Worm (Caenorhabditis elegans) whole organism, L1 larva: Measurements from ENCODE around the gene unc-4.

ENCODE experiments used
- C34B4.2 ChIP-seq: sonication (generic microtip); optimal IDR thresholded peaks from 2 replicates; lab custom pipeline; 2017; ENCODE audit warnings: mild to moderate bottlenecking, missing genetic modification characterization, missing compliant biosample characterization
- aha-1 ChIP-seq: fragments of 150-350 bp; optimal IDR thresholded peaks from 2 replicates; lab custom pipeline; 2014; ENCODE audit warnings: missing biosample characterization, missing genetic modification characterization
- alr-1 ChIP-seq: fragments of 200-800 bp; sonication (Bioruptor generic); optimal IDR thresholded peaks from 2 replicates; lab custom pipeline; 2018; ENCODE audit warnings: borderline replicate concordance, mild to moderate bottlenecking, missing genetic modification characterization, missing compliant biosample characterization
- blmp-1 ChIP-seq: fragments of 150-350 bp; optimal IDR thresholded peaks from 2 replicates; lab custom pipeline; 2014; ENCODE audit warnings: missing biosample characterization, missing genetic modification characterization
- ceh-63 ChIP-seq: fragments of 200-800 bp; sonication (Bioruptor generic); optimal IDR thresholded peaks from 2 replicates; lab custom pipeline; 2018; ENCODE audit warnings: mild to moderate bottlenecking, missing genetic modification characterization, missing compliant biosample characterization
- ceh-8 ChIP-seq: fragments of 200-800 bp; sonication (Bioruptor generic); optimal IDR thresholded peaks from 2 replicates; lab custom pipeline; 2018; ENCODE audit warnings: mild to moderate bottlenecking, missing genetic modification characterization, moderate library complexity, missing compliant biosample characterization
- ceh-88 ChIP-seq: fragments of 200-800 bp; sonication (Bioruptor generic); IDR thresholded peaks from 2 replicates; pipeline ENCODE4 v1.3.6; 2022; ENCODE audit warnings: missing genetic modification characterization, missing compliant biosample characterization
- ceh-90 ChIP-seq: sonication (generic microtip); optimal IDR thresholded peaks from 2 replicates; lab custom pipeline; 2016; ENCODE audit warnings: missing genetic modification characterization, missing compliant biosample characterization
- efl-1 ChIP-seq, 4 experiments: fragments of 150-350 bp; optimal IDR thresholded peaks in 3 of 4; peaks in 1 of 4; 1 replicate in 1 of 4; 2 replicates in 3 of 4; lab custom pipeline; 2014; ENCODE audit warnings: missing biosample characterization in 2 of 4, missing genetic modification characterization in 2 of 4, missing genetic modification reagents in 2 of 4
- efl-3 ChIP-seq: fragments of 200-800 bp; sonication (Bioruptor generic); optimal IDR thresholded peaks from 2 replicates; lab custom pipeline; 2018; ENCODE audit warnings: mild to moderate bottlenecking, missing genetic modification characterization, missing compliant biosample characterization
- egl-13 ChIP-seq: sonication (generic microtip); optimal IDR thresholded peaks from 2 replicates; lab custom pipeline; 2016; ENCODE audit warnings: missing genotype, missing genetic modification reagents, missing genetic modification characterization, missing compliant biosample characterization
- elt-2 ChIP-seq: sonication (generic microtip); optimal IDR thresholded peaks from 2 replicates; lab custom pipeline; 2016; ENCODE audit warnings: missing genetic modification characterization, mild to moderate bottlenecking, inconsistent platforms, missing compliant biosample characterization, missing genetic modification reagents
- elt-3 ChIP-seq, 6 experiments: fragments of 150-350 bp in 1 of 6; sonication (generic microtip); optimal IDR thresholded peaks; 2 replicates each; lab custom pipeline; 2017 to 2018; ENCODE audit warnings: missing biosample characterization in 6 of 6, missing genetic modification characterization in 6 of 6, inconsistent platforms in 1 of 6
- fkh-8 ChIP-seq: sonication (generic microtip); optimal IDR thresholded peaks from 2 replicates; lab custom pipeline; 2016; ENCODE audit warnings: mild to moderate bottlenecking, missing genetic modification characterization, missing compliant biosample characterization
- fos-1 ChIP-seq: fragments of 150-350 bp; optimal IDR thresholded peaks from 2 replicates; lab custom pipeline; 2014; ENCODE audit warnings: missing biosample characterization, missing genetic modification characterization
- hlh-17 ChIP-seq: fragments of 200-800 bp; sonication (Bioruptor generic); optimal IDR thresholded peaks from 2 replicates; lab custom pipeline; 2018; ENCODE audit warnings: missing genetic modification characterization, mild to moderate bottlenecking, missing compliant biosample characterization, moderate library complexity, borderline replicate concordance
- hlh-4 ChIP-seq: sonication (generic microtip); optimal IDR thresholded peaks from 2 replicates; lab custom pipeline; 2016; ENCODE audit warnings: mild to moderate bottlenecking, missing genetic modification characterization, missing compliant biosample characterization
- irx-1 ChIP-seq: sonication (generic microtip); optimal IDR thresholded peaks from 2 replicates; lab custom pipeline; 2016; ENCODE audit warnings: missing genetic modification characterization, missing compliant biosample characterization
- lin-13 ChIP-seq: fragments of 150-350 bp; optimal IDR thresholded peaks from 2 replicates; lab custom pipeline; 2014; ENCODE audit warnings: missing biosample characterization, missing genetic modification reagents, missing genetic modification characterization
- lin-14 ChIP-seq: fragments of 200-800 bp; sonication (Bioruptor generic); optimal IDR thresholded peaks from 2 replicates; lab custom pipeline; 2018; ENCODE audit warnings: mild to moderate bottlenecking, missing genetic modification characterization, moderate library complexity, missing compliant biosample characterization
- lin-15B ChIP-seq: fragments of 150-350 bp; sonication (generic microtip); optimal IDR thresholded peaks from 3 replicates; lab custom pipeline; 2014; ENCODE audit warnings: missing biosample characterization, missing genetic modification characterization
- lin-35 ChIP-seq, 2 experiments: fragments of 150-350 bp; optimal IDR thresholded peaks; 2 replicates each; lab custom pipeline; 2014; ENCODE audit warnings: missing biosample characterization in 2 of 2, missing genetic modification characterization in 2 of 2, missing genetic modification reagents in 2 of 2
- lin-39 ChIP-seq: fragments of 150-350 bp; optimal IDR thresholded peaks from 2 replicates; lab custom pipeline; 2014; ENCODE audit warnings: missing biosample characterization, missing genetic modification reagents, missing genetic modification characterization
- lsy-2 ChIP-seq, 2 experiments: fragments of 150-350 bp; optimal IDR thresholded peaks; 2 replicates each; lab custom pipeline; 2014; ENCODE audit warnings: missing biosample characterization in 2 of 2, missing genetic modification characterization in 2 of 2
- mab-9 ChIP-seq: fragments of 200-800 bp; sonication (Bioruptor generic); IDR thresholded peaks from 2 replicates; pipeline ENCODE4 v1.3.6; 2022; ENCODE audit warnings: missing genetic modification reagents, missing genetic modification characterization, missing compliant biosample characterization
- mdl-1 ChIP-seq, 2 experiments: fragments of 150-350 bp; optimal IDR thresholded peaks; 2 replicates each; lab custom pipeline; 2014 to 2017; ENCODE audit warnings: missing biosample characterization in 2 of 2, missing genetic modification characterization in 2 of 2, inconsistent platforms in 1 of 2
- mef-2 ChIP-seq: fragments of 150-350 bp; optimal IDR thresholded peaks from 2 replicates; lab custom pipeline; 2014; ENCODE audit warnings: missing biosample characterization, missing genetic modification characterization
- mep-1 ChIP-seq: fragments of 150-350 bp; optimal IDR thresholded peaks from 2 replicates; lab custom pipeline; 2014; ENCODE audit warnings: missing biosample characterization, missing genetic modification characterization
- nhr-11 ChIP-seq: fragments of 150-350 bp; optimal IDR thresholded peaks from 2 replicates; lab custom pipeline; 2014; ENCODE audit warnings: missing biosample characterization, missing genetic modification characterization
- nhr-12 ChIP-seq: sonication (generic microtip); optimal IDR thresholded peaks from 2 replicates; lab custom pipeline; 2017; ENCODE audit warnings: missing biosample characterization, missing genetic modification characterization
- nhr-20 ChIP-seq: sonication (generic microtip); optimal IDR thresholded peaks from 2 replicates; lab custom pipeline; 2016; ENCODE audit warnings: mild to moderate bottlenecking, missing genetic modification characterization, missing compliant biosample characterization
- nhr-237 ChIP-seq: fragments of 150-350 bp; optimal IDR thresholded peaks from 2 replicates; lab custom pipeline; 2014; ENCODE audit warnings: missing biosample characterization, missing genetic modification characterization
- nhr-47 ChIP-seq: sonication (generic microtip); optimal IDR thresholded peaks from 2 replicates; lab custom pipeline; 2016; ENCODE audit warnings: mild to moderate bottlenecking, missing genetic modification characterization, moderate library complexity, missing compliant biosample characterization
- nhr-71 ChIP-seq: sonication (generic microtip); optimal IDR thresholded peaks from 2 replicates; lab custom pipeline; 2016; ENCODE audit warnings: mild to moderate bottlenecking, missing genetic modification characterization, moderate library complexity, missing compliant biosample characterization
- nhr-77 ChIP-seq: fragments of 150-350 bp; optimal IDR thresholded peaks from 2 replicates; lab custom pipeline; 2014; ENCODE audit warnings: missing biosample characterization, missing genetic modification characterization
- nhr-84 ChIP-seq: sonication (generic microtip); optimal IDR thresholded peaks from 2 replicates; lab custom pipeline; 2017; ENCODE audit warnings: missing biosample characterization, missing genetic modification characterization
- rnt-1 ChIP-seq: sonication (generic microtip); optimal IDR thresholded peaks from 2 replicates; lab custom pipeline; 2016; ENCODE audit warnings: mild to moderate bottlenecking, missing genetic modification characterization, moderate library complexity, missing compliant biosample characterization
- skn-1 ChIP-seq: fragments of 150-350 bp; optimal IDR thresholded peaks from 2 replicates; lab custom pipeline; 2014; ENCODE audit warnings: missing biosample characterization, missing genetic modification characterization
- snu-23 ChIP-seq: sonication (generic microtip); optimal IDR thresholded peaks from 2 replicates; lab custom pipeline; 2016; ENCODE audit warnings: missing genetic modification characterization, missing compliant biosample characterization
- sox-4 ChIP-seq: sonication (generic microtip); optimal IDR thresholded peaks from 2 replicates; lab custom pipeline; 2016; ENCODE audit warnings: missing genetic modification characterization, missing compliant biosample characterization
- sptf-1 ChIP-seq: fragments of 150-350 bp; optimal IDR thresholded peaks from 2 replicates; lab custom pipeline; 2014; ENCODE audit warnings: missing biosample characterization, missing genetic modification characterization
- swsn-7 ChIP-seq: sonication (generic microtip); optimal IDR thresholded peaks from 2 replicates; lab custom pipeline; 2016; ENCODE audit warnings: missing genetic modification characterization, missing compliant biosample characterization
- tbx-2 ChIP-seq: sonication (generic microtip); optimal IDR thresholded peaks from 2 replicates; lab custom pipeline; 2016; ENCODE audit warnings: missing genetic modification characterization, missing compliant biosample characterization
- unc-98 ChIP-seq: fragments of 200-800 bp; sonication (Bioruptor generic); IDR thresholded peaks from 2 replicates; pipeline ENCODE4 v1.3.6; 2022; ENCODE audit warnings: missing genetic modification characterization, missing compliant biosample characterization
- vab-15 ChIP-seq: sonication (generic microtip); optimal IDR thresholded peaks from 2 replicates; lab custom pipeline; 2017; ENCODE audit warnings: missing genotype, mild to moderate bottlenecking, missing genetic modification characterization, missing compliant biosample characterization
- ztf-11 ChIP-seq, 2 experiments: sonication (generic microtip); optimal IDR thresholded peaks; 2 replicates each; lab custom pipeline; 2016 to 2017; ENCODE audit warnings: missing genetic modification characterization in 2 of 2, missing biosample characterization in 1 of 2, missing compliant biosample characterization in 1 of 2

unc-4 gene

DNA sequence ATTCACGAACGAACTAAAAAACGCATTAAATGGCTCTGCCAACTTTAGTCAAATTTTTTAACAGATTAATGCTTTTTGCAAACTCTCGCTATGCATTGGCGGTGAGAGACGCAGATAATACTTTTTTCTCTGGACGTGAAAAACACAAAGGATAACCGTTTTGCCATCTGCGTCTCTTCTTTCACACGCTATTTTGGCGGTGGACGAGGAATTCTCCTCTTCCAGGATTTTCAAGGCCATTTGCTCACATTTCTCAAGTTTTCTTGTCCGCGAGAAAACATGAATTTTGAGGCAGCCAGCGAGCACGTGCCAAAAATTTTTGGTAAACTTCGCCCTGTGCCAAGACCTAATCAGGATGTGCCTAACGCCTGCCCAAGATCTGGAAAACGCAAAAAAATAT is 30.8 kb upstream of the unc-4 start (continued):
- TF ChIP-seq mep-1 (no peak), aha-1 (tag; lab: Kevin White, UChicago) (no peak), tbx-2 (tag; lab: Kevin White, UChicago) (peak; percentile 68), lsy-2 (tag; optimal IDR thresholded peaks at IDR 0.05; lab: Kevin White, UChicago) (peak; percentile 24 to 57), mef-2 (tag; lab: Kevin White, UChicago) (no peak), ceh-90 (tag; lab: Kevin White, UChicago) (peak; percentile 68), nhr-77 (tag; lab: Kevin White, UChicago) (peak; percentile 6), C34B4.2 (tag; lab: Kevin White, UChicago) (no peak), mdl-1 (tag; optimal IDR thresholded peaks at IDR 0.05; lab: Kevin White, UChicago) (peak in 1 of 2 experiments; percentile 1), hlh-4 (tag; lab: Kevin White, UChicago) (no peak), hlh-17 (GFP tag; lab: Kevin White, UChicago) (no peak), elt-2 (no peak)

DNA sequence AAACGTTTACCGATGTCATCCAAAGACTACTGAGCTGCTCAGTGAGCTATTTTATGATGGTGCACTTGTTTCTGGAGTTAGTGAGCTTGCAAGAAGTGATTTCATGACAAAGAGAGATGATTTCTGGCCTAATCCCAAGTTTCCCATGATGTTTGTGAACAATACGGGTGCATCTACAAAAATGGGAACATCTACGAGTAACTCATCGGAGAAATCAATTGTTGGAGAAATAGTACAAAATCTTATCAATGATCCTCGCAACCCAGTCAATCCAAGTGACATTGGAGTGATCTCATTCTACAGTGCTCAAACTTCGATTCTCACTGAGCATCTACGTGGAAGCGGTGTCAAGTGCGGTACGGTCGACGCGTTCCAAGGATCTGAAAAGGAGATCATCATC is 28.3 kb upstream of the unc-4 start:
- TF ChIP-seq nhr-77 (tag; lab: Kevin White, UChicago) = no peak
- TF ChIP-seq ztf-11 (tag; optimal IDR thresholded peaks at IDR 0.05; lab: Kevin White, UChicago) = no peak
- no peak for TF ChIP-seq fkh-8 (tag; lab: Kevin White, UChicago)
- TF ChIP-seq tbx-2 (tag; lab: Kevin White, UChicago) = no peak
- TF ChIP-seq lin-14 (GFP tag; lab: Kevin White, UChicago) = no peak
- no peak for TF ChIP-seq lin-35 (GFP tag; optimal IDR thresholded peaks at IDR 0.05; lab: Kevin White, UChicago)
- no peak for TF ChIP-seq skn-1 (tag; lab: Kevin White, UChicago)
- TF ChIP-seq efl-3 (GFP tag; lab: Kevin White, UChicago) = no peak
- TF ChIP-seq nhr-12 (tag; lab: Kevin White, UChicago) = no peak
- no peak for TF ChIP-seq sox-4
- TF ChIP-seq lin-39 (tag; lab: Kevin White, UChicago) = no peak
- no peak for TF ChIP-seq elt-2
- no peak for TF ChIP-seq nhr-20
- TF ChIP-seq fos-1 (tag; lab: Kevin White, UChicago) = no peak
- TF ChIP-seq mab-9 (GFP tag; lab: Robert Waterston, UW) = no peak
- no peak for TF ChIP-seq alr-1 (tag; lab: Kevin White, UChicago)
- no peak for TF ChIP-seq swsn-7 (tag; lab: Kevin White, UChicago)
- TF ChIP-seq aha-1 (tag; lab: Kevin White, UChicago) = no peak
- no peak for TF ChIP-seq vab-15 (tag; lab: Kevin White, UChicago)

DNA sequence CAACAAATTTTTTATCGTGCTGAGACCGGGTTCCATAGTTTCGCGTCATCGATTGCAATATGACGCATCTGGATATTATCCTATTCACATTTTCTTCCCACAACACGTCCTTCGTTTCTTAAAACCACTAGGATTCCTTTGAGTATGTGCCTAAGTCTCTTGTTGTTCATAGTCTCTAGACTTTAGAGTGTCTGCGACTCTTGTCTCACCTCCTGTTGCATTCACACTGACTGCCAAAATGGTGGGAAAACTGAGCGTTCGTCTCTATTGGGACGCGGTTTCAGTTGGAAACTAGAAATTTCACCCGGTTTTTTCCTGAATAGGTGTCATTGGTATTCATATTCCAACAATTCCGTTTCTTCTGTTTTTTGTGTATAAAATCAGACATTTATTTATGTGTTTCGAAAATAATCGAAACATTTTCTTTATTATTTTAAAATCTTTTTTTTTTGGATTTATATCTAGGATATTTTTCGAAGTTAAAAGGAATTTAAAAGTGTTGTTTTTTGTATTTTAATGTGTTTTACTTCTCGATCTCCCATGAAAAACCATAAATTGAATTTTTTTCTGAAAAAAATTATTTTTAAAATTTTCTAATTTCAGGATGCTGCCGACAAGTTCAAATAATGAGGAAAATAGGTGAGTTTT is 21.6 kb upstream of the unc-4 start, which contains the start of gene C05C10.2:
Gene C05C10.2 (plus strand): TSS at position 598 of the 648 bp plus-strand sequence.
- TF ChIP-seq sptf-1 (tag; lab: Kevin White, UChicago) = no peak
- TF ChIP-seq mdl-1 (tag; optimal IDR thresholded peaks at IDR 0.05; lab: Kevin White, UChicago) = no peak
- TF ChIP-seq mep-1 = peak; percentile 5
- no peak for TF ChIP-seq ceh-8 (GFP tag; lab: Kevin White, UChicago)
- no peak for TF ChIP-seq rnt-1 (tag; lab: Kevin White, UChicago)
- TF ChIP-seq ztf-11 (tag; optimal IDR thresholded peaks at IDR 0.05; lab: Kevin White, UChicago) = no peak
- TF ChIP-seq ceh-88 (GFP tag; lab: Robert Waterston, UW) = no peak
- TF ChIP-seq irx-1 (tag; lab: Kevin White, UChicago) = no peak
- no peak for TF ChIP-seq nhr-20
- TF ChIP-seq nhr-47 (tag; lab: Kevin White, UChicago) = no peak
- no peak for TF ChIP-seq egl-13 (tag; lab: Kevin White, UChicago)
- no peak for TF ChIP-seq elt-3 (tag; optimal IDR thresholded peaks at IDR 0.05; lab: Kevin White, UChicago)
- peak in 1 of 2 experiments; percentile 11 for TF ChIP-seq lin-35 (GFP tag; optimal IDR thresholded peaks at IDR 0.05; lab: Kevin White, UChicago)
- TF ChIP-seq tbx-2 (tag; lab: Kevin White, UChicago) = no peak
- TF ChIP-seq blmp-1 (tag; lab: Kevin White, UChicago) = peak; percentile 28
- peak in 1 of 2 experiments; percentile 44 for TF ChIP-seq efl-1 (optimal IDR thresholded peaks at IDR 0.05; lab: Kevin White, UChicago)
- TF ChIP-seq efl-1 (GFP tag; optimal IDR thresholded peaks at IDR 0.05 in 1 of 2; lab: Kevin White, UChicago) = peak in 1 of 2 experiments; percentile 27
- TF ChIP-seq nhr-11 (tag; lab: Kevin White, UChicago) = no peak
- no peak for TF ChIP-seq lin-39 (tag; lab: Kevin White, UChicago)
- TF ChIP-seq unc-98 (GFP tag; lab: Robert Waterston, UW) = no peak
- TF ChIP-seq sox-4 = no peak
- TF ChIP-seq nhr-84 (tag; lab: Kevin White, UChicago) = no peak
- TF ChIP-seq lin-13 (GFP tag; lab: Kevin White, UChicago) = no peak
- no peak for TF ChIP-seq elt-2
- no peak for TF ChIP-seq nhr-237 (tag; lab: Kevin White, UChicago)
- TF ChIP-seq snu-23 (GFP tag; lab: Kevin White, UChicago) = no peak
- TF ChIP-seq ceh-63 (GFP tag; lab: Kevin White, UChicago) = no peak
- no peak for TF ChIP-seq lin-15B (tag; lab: Kevin White, UChicago)
- no peak for TF ChIP-seq skn-1 (tag; lab: Kevin White, UChicago)
- TF ChIP-seq nhr-71 (tag; lab: Kevin White, UChicago) = no peak
